Worm (Caenorhabditis elegans): Measurements from ENCODE around the gene spot-1.
A peak's percentile ranks its signal among the peaks of the same experiment; 100 is the strongest.

DNA sequence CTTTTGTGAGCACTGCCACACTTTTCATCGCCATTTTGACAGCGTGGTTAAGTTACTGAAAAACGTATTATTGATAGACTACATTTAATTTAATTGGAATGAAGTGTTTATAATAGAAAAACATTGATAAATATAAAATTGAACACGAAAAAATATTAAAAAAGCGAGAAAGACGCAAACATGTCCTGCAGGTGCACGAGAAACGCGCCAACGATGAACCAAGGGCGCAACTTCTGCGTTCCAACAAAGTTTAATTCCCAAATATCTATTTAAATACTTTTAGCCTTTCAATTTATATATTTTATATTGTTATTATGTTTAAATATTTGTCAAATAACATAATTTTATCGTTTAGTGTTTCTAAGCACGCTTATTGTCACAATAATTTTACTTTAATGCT is 42.9 kb downstream of the spot-1 start, which contains the start of gene ndus-8:
- TF ChIP-seq snpc-4 (GFP tag; optimal IDR thresholded peaks at IDR 0.05): no peak
- TF ChIP-seq snpc-4 (tag; optimal IDR thresholded peaks at IDR 0.05): peak in 3 of 4 experiments; percentile 23 to 81 (median 42)
- TF ChIP-seq let-526 (GFP tag; IDR thresholded peaks at IDR 0.05): no peak
- TF ChIP-seq Y56A3A.18 (GFP tag; IDR thresholded peaks at IDR 0.05): no peak
- TF ChIP-seq ceh-79 (tag; optimal IDR thresholded peaks at IDR 0.05): no peak
- TF ChIP-seq ztf-22 (GFP tag; optimal IDR thresholded peaks at IDR 0.05): no peak
- TF ChIP-seq lag-1 (GFP tag; IDR thresholded peaks at IDR 0.05): no peak
- no peak for TF ChIP-seq sea-2 (GFP tag; IDR thresholded peaks at IDR 0.05)
- peak; percentile 5 for TF ChIP-seq ZK185.1 (tag; optimal IDR thresholded peaks at IDR 0.05; ENCODE audit: poor library complexity, severe bottlenecking)
- TF ChIP-seq dox-1 (GFP tag; IDR thresholded peaks at IDR 0.05): no peak
- no peak for TF ChIP-seq F57A8.1 (GFP tag; optimal IDR thresholded peaks at IDR 0.05)
- no peak for TF ChIP-seq ceh-27 (GFP tag; optimal IDR thresholded peaks at IDR 0.05)
- TF ChIP-seq ama-1 (optimal IDR thresholded peaks at IDR 0.05): no peak
- TF ChIP-seq ama-1 (GFP tag; optimal IDR thresholded peaks at IDR 0.05): no peak
- TF ChIP-seq somi-1 (GFP tag; optimal IDR thresholded peaks at IDR 0.05): no peak
